Worm (Caenorhabditis elegans): ENCODE data around the gene M01H9.4.

DNA sequence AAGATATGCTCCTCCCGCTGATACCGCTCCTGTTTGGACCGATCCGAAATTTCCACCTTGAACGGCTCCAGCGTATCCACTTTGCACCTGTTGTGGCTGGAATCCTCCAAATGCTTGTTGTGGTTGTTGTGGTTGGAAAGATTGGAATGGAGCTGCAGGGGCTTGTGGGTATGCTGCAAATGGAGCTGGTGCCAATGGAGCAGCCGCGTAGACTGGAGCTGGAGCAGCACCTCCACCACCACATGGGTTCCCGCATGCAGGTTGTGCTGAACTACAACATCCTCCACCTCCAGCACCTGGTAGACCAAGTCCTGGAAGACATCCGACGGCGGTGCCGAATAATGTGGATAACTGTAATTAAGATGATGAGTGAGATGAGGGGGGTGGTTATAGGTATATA is 40.8 kb upstream of the M01H9.4 start:
- TF ChIP-seq W03F9.2 (tag; optimal IDR thresholded peaks at IDR 0.05) (no peak), dao-5 (tag; optimal IDR thresholded peaks at IDR 0.05) (no peak), him-1 (tag; optimal IDR thresholded peaks at IDR 0.05) (no peak)
